Fruit fly (Drosophila melanogaster) ovary, adult (tissue): Measurements from ENCODE around the gene Sdic3.
"Not testable (repeated sequence)": the region's sequence is repeated elsewhere in the genome, so short reads cannot be mapped to it uniquely, and the experiment has no call there.

Source experiments
- CG17801 ChIP-seq: fragments of 200-800 bp; optimal IDR thresholded peaks from 2 replicates; lab custom pipeline; 2019; ENCODE audit warnings: missing biosample characterization, mild to moderate bottlenecking, missing genetic modification characterization, moderate library complexity; ENCODE audit not compliant: partially characterized antibody

The Sdic3 gene

DNA sequence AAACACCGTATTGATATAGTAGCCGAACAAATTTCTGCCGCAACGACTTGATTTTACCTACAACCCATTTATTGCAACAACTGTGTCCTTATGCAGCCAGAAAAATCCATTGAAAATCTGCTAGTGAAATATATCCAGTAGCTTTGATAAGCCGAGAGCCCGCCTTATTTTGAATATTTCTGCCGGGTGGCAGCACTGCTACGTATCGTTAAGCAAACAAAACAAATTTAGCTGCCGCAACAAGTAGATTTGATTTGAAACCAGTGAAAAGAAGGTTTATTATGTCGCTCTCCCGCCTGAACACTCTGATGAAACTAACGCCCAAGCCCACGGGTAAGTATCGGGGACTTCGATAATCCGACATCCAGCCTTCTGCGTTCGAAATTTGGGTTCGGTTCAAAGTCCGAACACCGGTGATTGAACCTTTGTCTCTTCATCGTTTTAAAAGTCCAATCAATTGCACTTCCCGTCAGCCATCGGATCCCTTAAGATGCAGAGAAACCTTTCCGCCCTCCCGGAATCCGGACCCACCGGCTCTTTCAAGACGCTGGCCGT lies 27.5 kb downstream of the Sdic3 start, which contains the start of gene CG9577:
Gene CG9577, plus strand, starts transcription at position 190 of the 555 bp plus-strand sequence.
- TF ChIP-seq CG17801 (GFP tag; lab: Kevin White, UChicago) = peak; percentile 62

DNA sequence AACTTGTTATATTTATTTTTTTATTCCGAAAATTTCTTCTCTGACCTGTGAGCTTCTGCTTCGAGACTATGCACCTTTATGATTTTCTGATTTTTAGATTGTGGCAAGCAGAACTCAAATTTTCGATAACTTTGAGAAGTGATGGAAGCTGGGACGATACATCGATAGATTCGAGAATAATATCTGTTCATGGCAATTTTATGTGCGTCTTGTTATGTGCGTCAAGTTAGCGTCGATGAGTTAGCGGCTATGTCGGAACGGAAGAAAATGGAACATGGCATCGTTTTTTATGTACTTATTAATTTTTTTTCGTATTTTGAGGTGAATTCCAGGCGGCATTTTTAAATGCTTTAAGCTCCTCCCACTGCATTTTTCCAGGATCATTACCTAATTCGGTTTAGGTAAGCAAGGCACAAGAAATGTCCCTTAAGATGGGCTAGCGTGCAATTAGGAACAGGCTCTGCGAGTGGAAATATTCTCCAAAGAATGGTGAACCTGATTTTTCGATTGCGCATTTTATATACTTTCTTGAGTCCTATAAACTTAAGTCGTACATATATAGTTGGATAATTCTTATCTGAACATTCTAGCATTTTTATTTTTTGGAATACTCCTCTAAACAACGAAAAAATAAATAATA lies 28.1 kb downstream of the Sdic3 start, which contains the start of gene Phf7:
Gene Phf7, minus strand, starts transcription at position 58 of the 640 bp plus-strand sequence.
- no peak for TF ChIP-seq CG17801 (GFP tag; lab: Kevin White, UChicago)

DNA sequence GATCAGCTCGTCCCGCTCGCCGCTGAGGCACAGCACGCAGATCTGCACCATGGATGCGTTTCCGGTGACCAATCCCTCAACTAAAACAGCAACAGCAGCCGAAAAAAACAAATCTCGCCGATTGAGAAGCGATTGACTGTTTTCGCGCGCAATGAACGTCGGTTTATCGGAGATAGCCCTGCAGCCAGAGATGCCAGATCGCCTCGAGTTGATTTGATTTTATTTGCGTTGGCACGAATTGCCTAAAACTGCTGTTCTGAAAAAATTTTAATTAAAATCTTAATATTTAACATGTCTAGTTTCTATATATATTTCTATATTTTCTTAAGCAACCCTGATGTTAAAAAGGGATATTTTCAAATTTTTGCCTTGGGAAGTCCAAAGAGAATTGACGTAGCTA lies 31.4 kb downstream of the Sdic3 start:
- TF ChIP-seq CG17801 (GFP tag; lab: Kevin White, UChicago) = no peak

DNA sequence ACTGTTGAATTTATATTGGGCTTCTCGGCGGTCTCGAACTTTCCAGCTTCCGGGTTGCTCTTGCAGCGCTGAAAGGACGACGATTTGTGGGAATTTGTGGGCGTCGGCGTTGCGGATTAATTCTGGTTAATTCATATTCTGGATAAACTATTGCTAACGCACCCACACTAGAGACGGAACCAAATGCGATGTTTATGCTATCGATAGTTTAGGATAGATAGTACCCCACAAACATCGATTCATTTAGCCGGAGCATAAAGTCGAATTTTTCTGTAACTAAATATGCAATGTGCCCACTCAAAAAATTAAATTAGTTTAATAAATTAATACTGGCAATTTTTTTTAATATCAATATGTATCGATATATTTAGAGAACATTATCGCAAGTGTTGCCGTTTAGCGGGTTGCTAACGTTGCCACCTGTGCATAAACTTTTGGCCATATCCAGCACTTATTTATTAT lies 34.3 kb downstream of the Sdic3 start, which contains the start of gene Rab35:
Gene Rab35, minus strand, starts transcription at position 194 of the 462 bp plus-strand sequence.
- TF ChIP-seq CG17801 (GFP tag; lab: Kevin White, UChicago) = no peak

DNA sequence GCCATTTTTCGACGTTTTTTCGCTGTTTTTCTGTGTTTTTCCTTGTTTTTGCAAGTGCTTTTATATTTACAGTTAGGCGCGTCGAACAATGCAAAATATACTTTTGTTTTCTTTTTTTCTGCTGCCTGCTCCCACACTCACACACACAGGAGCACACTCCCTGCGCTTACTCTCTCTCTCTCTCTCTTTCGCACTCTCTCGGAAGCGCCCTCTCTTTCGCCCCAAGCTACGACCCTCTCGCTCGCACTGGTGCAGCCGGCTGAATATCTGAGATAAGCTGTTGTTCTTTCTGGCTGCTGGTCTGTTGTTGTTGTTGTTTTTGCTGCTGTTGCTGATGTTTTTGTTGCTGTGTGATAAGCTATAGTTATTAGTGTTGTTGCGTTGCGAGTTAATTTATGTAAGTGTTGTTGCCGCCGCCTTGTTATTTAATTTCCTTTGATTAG lies 35.1 kb downstream of the Sdic3 start:
- TF ChIP-seq CG17801 (GFP tag; lab: Kevin White, UChicago) = peak; percentile 41

DNA sequence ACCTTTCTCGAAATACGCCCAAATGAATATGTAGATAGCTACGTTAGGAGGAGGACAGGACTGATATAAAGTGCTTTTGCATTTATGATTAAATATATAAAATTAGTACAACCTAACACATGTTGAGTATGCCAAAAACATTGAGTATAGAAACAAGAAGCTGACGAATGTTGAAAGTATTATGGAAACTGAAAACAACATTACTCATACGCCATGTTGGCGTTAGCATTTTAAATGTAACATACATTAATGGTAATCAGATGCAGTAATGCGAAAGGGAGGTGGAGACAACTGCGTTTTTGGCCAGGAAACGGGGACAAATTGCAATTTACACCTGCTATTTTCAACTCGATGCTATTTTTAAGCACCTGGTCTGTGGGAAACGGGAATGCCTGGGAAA lies 35.5 kb downstream of the Sdic3 start:
- TF ChIP-seq CG17801 (GFP tag; lab: Kevin White, UChicago) = no peak

DNA sequence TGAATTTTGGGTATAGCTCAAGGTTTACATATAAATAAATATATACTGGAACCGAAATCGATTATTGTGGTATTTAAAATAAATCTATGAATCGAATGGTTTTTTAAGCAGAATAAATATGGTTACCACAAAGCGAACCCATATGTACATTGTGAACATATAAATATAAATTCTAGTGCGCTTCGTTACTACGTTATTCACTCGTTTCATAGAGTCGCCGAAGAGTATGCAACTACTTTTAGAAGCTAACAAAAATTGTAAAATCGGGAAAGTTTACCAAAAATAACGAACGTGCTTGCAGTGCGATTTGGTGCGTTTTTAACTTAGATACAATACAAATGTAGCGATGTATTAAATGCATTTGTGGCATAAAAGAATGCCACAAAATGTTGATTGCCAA lies 38.1 kb downstream of the Sdic3 start:
- TF ChIP-seq CG17801 (GFP tag; lab: Kevin White, UChicago) = no peak

DNA sequence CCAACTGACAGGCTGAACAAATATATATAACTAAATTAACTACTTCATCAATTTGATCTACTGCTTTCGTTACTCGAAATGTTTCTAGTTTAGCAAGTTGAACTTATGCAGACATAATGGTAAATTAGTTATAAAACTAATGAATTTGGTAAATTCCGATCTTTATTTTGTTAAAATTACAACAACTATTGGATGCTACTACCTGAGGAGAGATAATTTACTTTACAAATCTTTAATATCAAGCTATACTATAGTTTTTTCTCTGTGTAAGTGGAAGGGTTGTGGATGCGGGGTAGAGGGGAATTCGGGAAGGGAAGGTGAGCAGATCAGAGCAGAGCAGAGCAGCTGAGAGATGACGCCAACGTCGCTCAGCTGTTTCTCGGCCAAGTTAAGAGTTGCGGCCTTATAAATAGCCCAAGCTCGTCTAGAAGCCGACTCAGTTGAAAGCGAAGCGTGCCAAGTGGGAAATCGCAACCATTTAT lies 46.3 kb downstream of the Sdic3 start, which contains the start of gene aspr:
Gene aspr, plus strand, starts transcription at position 432 of the 482 bp plus-strand sequence.
- TF ChIP-seq CG17801 (GFP tag; lab: Kevin White, UChicago) = no peak

DNA sequence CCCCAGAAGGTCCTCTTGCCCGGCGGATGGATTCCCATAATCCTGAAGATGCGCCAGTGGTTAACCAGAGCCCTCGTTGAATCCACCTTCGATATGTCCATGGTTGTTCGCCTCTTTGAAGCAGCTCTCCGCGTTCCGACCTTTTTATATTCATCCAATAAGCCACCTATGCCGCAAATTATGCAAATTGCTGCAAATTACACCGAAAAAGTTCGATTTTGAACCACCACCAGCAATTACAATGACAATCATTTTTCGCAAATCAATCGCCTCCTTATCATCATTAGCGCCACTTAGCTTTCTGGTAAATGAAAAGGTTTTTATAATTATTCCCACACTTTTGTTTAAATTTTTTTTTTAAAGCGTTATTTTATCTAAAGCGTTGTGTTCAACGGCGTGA lies 50.9 kb downstream of the Sdic3 start, which contains the start of gene Or19a:
Gene Or19a, minus strand, starts transcription at position 101 of the 400 bp plus-strand sequence.
- TF ChIP-seq CG17801 (GFP tag; lab: Kevin White, UChicago) = not testable (repeated sequence)

DNA sequence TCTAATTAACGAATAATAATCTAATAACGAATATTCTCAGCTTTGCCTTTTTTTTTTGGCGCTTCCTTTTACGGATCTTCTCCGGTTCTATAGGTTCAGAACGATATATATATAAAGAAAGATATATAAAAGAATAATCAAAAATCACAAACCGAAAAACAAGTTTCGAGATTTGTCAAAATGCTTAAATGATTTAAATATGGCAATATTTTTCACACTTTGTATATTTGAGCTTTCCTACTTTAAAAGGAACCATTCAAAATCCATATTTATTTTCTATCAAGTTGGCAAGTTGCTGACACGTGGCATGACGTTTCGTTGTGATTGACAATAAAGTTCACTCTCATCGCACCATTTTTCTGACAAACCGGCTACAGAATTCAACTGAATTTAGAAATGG lies 53.3 kb downstream of the Sdic3 start, which contains the start of gene CG34332:
Gene CG34332, plus strand, starts transcription at position 301 of the 400 bp plus-strand sequence.
- no peak for TF ChIP-seq CG17801 (GFP tag; lab: Kevin White, UChicago)

DNA sequence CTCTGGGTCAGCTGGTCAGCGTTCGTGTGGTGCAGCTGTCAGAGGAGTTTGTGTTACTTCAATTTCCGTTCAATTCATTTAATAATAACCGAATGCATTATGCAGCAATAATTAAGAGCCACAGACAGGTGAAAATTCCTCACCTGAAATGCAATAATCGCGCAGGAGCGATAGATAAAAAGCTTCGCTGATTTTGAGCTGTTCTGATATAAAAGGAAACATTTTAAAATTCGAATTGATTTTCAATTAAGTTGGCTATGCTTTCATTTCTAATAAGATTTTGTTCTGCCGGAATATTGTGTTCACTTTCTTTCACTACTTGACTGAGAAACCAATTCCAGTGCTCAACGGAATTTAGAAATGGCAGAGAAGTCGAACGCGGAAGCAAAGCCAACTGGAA lies 54.5 kb downstream of the Sdic3 start, which contains the start of gene CG42583:
Gene CG42583, plus strand, starts transcription at position 301 of the 400 bp plus-strand sequence.
- no peak for TF ChIP-seq CG17801 (GFP tag; lab: Kevin White, UChicago)
